Fruit fly (Drosophila melanogaster) whole organism, embryonic: ENCODE data around the gene HUWE1.

Experiments used
- Ada2b ChIP-seq: fragments of 200-800 bp; sonication (Bioruptor generic); IDR thresholded peaks from 2 replicates; pipeline ENCODE4 v1.3.6; 2022; ENCODE audit warnings: missing biosample characterization, missing genetic modification characterization
- CG10321 ChIP-seq: fragments of 200-800 bp; sonication (Bioruptor generic); IDR thresholded peaks from 2 replicates; pipeline ENCODE4 v1.3.6; 2022; ENCODE audit warnings: missing biosample characterization, missing genetic modification characterization
- CG12071 ChIP-seq: fragments of 200-800 bp; sonication (Bioruptor generic); optimal IDR thresholded peaks from 3 replicates; lab custom pipeline; 2018; ENCODE audit warnings: missing biosample characterization, mild to moderate bottlenecking, missing genetic modification characterization
- CG13287 ChIP-seq: fragments of 200-800 bp; sonication (Bioruptor generic); IDR thresholded peaks from 2 replicates; pipeline ENCODE4 v1.3.6; 2022; ENCODE audit warnings: missing biosample characterization, missing genetic modification characterization; ENCODE audit not compliant: partially characterized antibody
- CG13424 ChIP-seq: fragments of 200-800 bp; sonication (Bioruptor generic); optimal IDR thresholded peaks from 2 replicates; lab custom pipeline; 2019; ENCODE audit warnings: missing biosample characterization, mild to moderate bottlenecking, missing genetic modification characterization, moderate library complexity
- CG1529 ChIP-seq: fragments of 200-800 bp; sonication (Bioruptor generic); optimal IDR thresholded peaks from 3 replicates; lab custom pipeline; 2018; ENCODE audit warnings: missing biosample characterization, missing genetic modification characterization
- CG15514 ChIP-seq: fragments of 200-800 bp; sonication (Bioruptor generic); optimal IDR thresholded peaks from 3 replicates; lab custom pipeline; 2017; ENCODE audit warnings: missing biosample characterization, missing genetic modification characterization, mild to moderate bottlenecking, moderate library complexity, missing genetic modification reagents
- CG17186 ChIP-seq: fragments of 200-800 bp; sonication (Bioruptor generic); optimal IDR thresholded peaks from 3 replicates; lab custom pipeline; 2017; ENCODE audit warnings: missing biosample characterization, missing genetic modification reagents, missing genetic modification characterization
- CG17328 ChIP-seq: fragments of 200-800 bp; sonication (Bioruptor generic); IDR thresholded peaks from 2 replicates; pipeline ENCODE4 v1.3.6; 2022; ENCODE audit warnings: missing biosample characterization, missing genetic modification characterization
- CG17829 ChIP-seq: fragments of 200-800 bp; optimal IDR thresholded peaks from 2 replicates; lab custom pipeline; 2019; ENCODE audit warnings: missing biosample characterization, mild to moderate bottlenecking, missing genetic modification characterization, moderate library complexity
- CG18764 ChIP-seq: fragments of 200-800 bp; sonication (Bioruptor generic); optimal IDR thresholded peaks from 3 replicates; lab custom pipeline; 2016; ENCODE audit warnings: missing biosample characterization, missing genetic modification characterization
- CG2712 ChIP-seq: fragments of 200-800 bp; optimal IDR thresholded peaks from 3 replicates; lab custom pipeline; 2019; ENCODE audit warnings: missing biosample characterization, mild to moderate bottlenecking, missing genetic modification characterization, moderate library complexity
- CG43689 ChIP-seq: fragments of 200-800 bp; sonication (Bioruptor generic); IDR thresholded peaks from 2 replicates; pipeline ENCODE4 v1.3.6; 2022; ENCODE audit warnings: missing biosample characterization, missing genetic modification characterization
- CG4707 ChIP-seq: fragments of 200-800 bp; sonication (Bioruptor generic); optimal IDR thresholded peaks from 2 replicates; lab custom pipeline; 2018; ENCODE audit warnings: missing biosample characterization, mild to moderate bottlenecking, missing genetic modification characterization, moderate library complexity
- CG5180 ChIP-seq: fragments of 200-800 bp; sonication (Bioruptor generic); optimal IDR thresholded peaks from 3 replicates; lab custom pipeline; 2017; ENCODE audit warnings: missing biosample characterization, missing genetic modification characterization, mild to moderate bottlenecking, moderate library complexity, missing genetic modification reagents
- CG6689 ChIP-seq: fragments of 200-800 bp; sonication (Bioruptor generic); IDR thresholded peaks from 2 replicates; pipeline ENCODE4 v1.3.6; 2022; ENCODE audit warnings: missing biosample characterization, missing genetic modification characterization
- CG7839 ChIP-seq: fragments of 200-800 bp; sonication (Bioruptor generic); optimal IDR thresholded peaks from 3 replicates; lab custom pipeline; 2018; ENCODE audit warnings: missing biosample characterization, mild to moderate bottlenecking, missing genetic modification characterization, moderate library complexity
- CG8281 ChIP-seq: fragments of 200-800 bp; sonication (Bioruptor generic); optimal IDR thresholded peaks from 2 replicates; lab custom pipeline; 2018; ENCODE audit warnings: missing biosample characterization, mild to moderate bottlenecking, missing genetic modification characterization, moderate library complexity
- CG8765 ChIP-seq: fragments of 200-800 bp; sonication (Bioruptor generic); IDR thresholded peaks from 2 replicates; pipeline ENCODE4 v1.3.6; 2022; ENCODE audit warnings: missing biosample characterization, missing genetic modification characterization
- Chrac-16 ChIP-seq: fragments of 200-800 bp; sonication (Bioruptor generic); optimal IDR thresholded peaks from 3 replicates; lab custom pipeline; 2016; ENCODE audit warnings: missing biosample characterization, missing genetic modification characterization
- CoRest ChIP-seq: fragments of 200-800 bp; sonication (Bioruptor generic); optimal IDR thresholded peaks from 3 replicates; lab custom pipeline; 2018; ENCODE audit warnings: missing biosample characterization, mild to moderate bottlenecking, missing genetic modification characterization, moderate library complexity
- Deaf1 ChIP-seq: fragments of 200-800 bp; optimal IDR thresholded peaks from 3 replicates; lab custom pipeline; 2019; ENCODE audit warnings: missing biosample characterization, mild to moderate bottlenecking, missing genetic modification characterization, moderate library complexity
- Dip2 ChIP-seq: fragments of 200-800 bp; sonication (Bioruptor generic); IDR thresholded peaks from 2 replicates; pipeline ENCODE4 v1.3.6; 2022; ENCODE audit warnings: missing biosample characterization, missing genetic modification characterization
- Dip3 ChIP-seq: fragments of 200-800 bp; sonication (Bioruptor generic); optimal IDR thresholded peaks from 3 replicates; lab custom pipeline; 2016; ENCODE audit warnings: missing biosample characterization, missing genetic modification characterization
- Hr39 ChIP-seq: fragments of >200 bp; optimal IDR thresholded peaks from 2 replicates; lab custom pipeline; 2017
- Nf-YA ChIP-seq: fragments of 200-800 bp; sonication (Bioruptor generic); IDR thresholded peaks from 2 replicates; pipeline ENCODE4 v1.3.6; 2022; ENCODE audit warnings: missing biosample characterization, missing genetic modification characterization
- Nf-YB ChIP-seq: fragments of 200-800 bp; sonication (Bioruptor generic); optimal IDR thresholded peaks from 3 replicates; lab custom pipeline; 2019; ENCODE audit warnings: missing biosample characterization, mild to moderate bottlenecking, missing genetic modification characterization, moderate library complexity
- NfI ChIP-seq: fragments of 200-800 bp; sonication (Bioruptor generic); optimal IDR thresholded peaks from 3 replicates; lab custom pipeline; 2018; ENCODE audit warnings: missing biosample characterization, mild to moderate bottlenecking, missing genetic modification characterization, moderate library complexity
- Sox102F ChIP-seq: fragments of 200-800 bp; sonication (Bioruptor generic); optimal IDR thresholded peaks from 2 replicates; lab custom pipeline; 2018; ENCODE audit warnings: missing biosample characterization, mild to moderate bottlenecking, missing genetic modification characterization, moderate library complexity
- Trl ChIP-seq, 3 experiments: fragments of >200 bp in 2 of 3; fragments of 200-800 bp in 1 of 3; sonication (Bioruptor generic) in 1 of 3; optimal IDR thresholded peaks; 2 replicates in 1 of 3; 3 replicates in 2 of 3; lab custom pipeline; 2016 to 2017; ENCODE audit warnings: missing biosample characterization in 1 of 3, missing genetic modification characterization in 1 of 3
- Usf ChIP-seq: fragments of 200-800 bp; sonication (Bioruptor generic); optimal IDR thresholded peaks from 2 replicates; lab custom pipeline; 2017; ENCODE audit warnings: missing genotype, missing biosample characterization, missing genetic modification characterization
- ara ChIP-seq: fragments of 200-800 bp; sonication (Bioruptor generic); IDR thresholded peaks from 2 replicates; pipeline ENCODE4 v1.3.6; 2022; ENCODE audit warnings: missing biosample characterization, missing genetic modification characterization
- bbx ChIP-seq: fragments of 200-800 bp; sonication (Bioruptor generic); IDR thresholded peaks from 2 replicates; pipeline ENCODE4 v1.3.6; 2022; ENCODE audit warnings: missing biosample characterization, missing genetic modification characterization; ENCODE audit not compliant: partially characterized antibody
- bigmax ChIP-seq: fragments of 200-800 bp; sonication (Bioruptor generic); optimal IDR thresholded peaks from 2 replicates; lab custom pipeline; 2018; ENCODE audit warnings: missing biosample characterization, mild to moderate bottlenecking, missing genetic modification characterization
- croc ChIP-seq: fragments of 200-800 bp; sonication (Bioruptor generic); conservative IDR thresholded peaks from 3 replicates; pipeline ENCODE4 v1.3.6; 2022; ENCODE audit warnings: missing biosample characterization, missing genetic modification characterization
- en ChIP-seq: fragments of 200-800 bp; sonication (Bioruptor generic); optimal IDR thresholded peaks from 2 replicates; lab custom pipeline; 2016; ENCODE audit warnings: missing biosample characterization, missing genetic modification characterization
- ewg ChIP-seq: fragments of 200-800 bp; sonication (Bioruptor generic); optimal IDR thresholded peaks from 3 replicates; lab custom pipeline; 2017; ENCODE audit warnings: mild to moderate bottlenecking, missing biosample characterization, missing genetic modification reagents, missing genetic modification characterization
- fd102C ChIP-seq: fragments of 200-800 bp; sonication (Bioruptor generic); optimal IDR thresholded peaks from 2 replicates; lab custom pipeline; 2018; ENCODE audit warnings: missing biosample characterization, mild to moderate bottlenecking, missing genetic modification characterization, moderate library complexity
- fu2 ChIP-seq: fragments of 200-800 bp; sonication (Bioruptor generic); optimal IDR thresholded peaks from 2 replicates; lab custom pipeline; 2016; ENCODE audit warnings: missing biosample characterization, missing genetic modification characterization
- gcm ChIP-seq: fragments of 200-800 bp; sonication (Bioruptor generic); optimal IDR thresholded peaks from 2 replicates; lab custom pipeline; 2019; ENCODE audit warnings: missing biosample characterization, mild to moderate bottlenecking, missing genetic modification characterization, moderate library complexity
- h ChIP-seq: fragments of >200 bp; optimal IDR thresholded peaks from 2 replicates; lab custom pipeline; 2017
- hth ChIP-seq: fragments of >200 bp; optimal IDR thresholded peaks from 2 replicates; lab custom pipeline; 2017; ENCODE audit warnings: inconsistent platforms
- jigr1 ChIP-seq: fragments of 200-800 bp; sonication (Bioruptor generic); IDR thresholded peaks from 3 replicates; pipeline ENCODE4 v1.3.6; 2022; ENCODE audit warnings: missing biosample characterization, missing genetic modification characterization
- nerfin-1 ChIP-seq: fragments of 200-800 bp; sonication (Bioruptor generic); optimal IDR thresholded peaks from 3 replicates; lab custom pipeline; 2019; ENCODE audit warnings: missing biosample characterization, mild to moderate bottlenecking, missing genetic modification characterization, moderate library complexity
- nom ChIP-seq: fragments of 200-800 bp; sonication (Bioruptor generic); optimal IDR thresholded peaks from 2 replicates; lab custom pipeline; 2017; ENCODE audit warnings: missing biosample characterization, missing genetic modification characterization, mild to moderate bottlenecking, moderate library complexity, missing genetic modification reagents
- psq ChIP-seq: fragments of 200-800 bp; sonication (Bioruptor generic); optimal IDR thresholded peaks from 2 replicates; lab custom pipeline; 2017; ENCODE audit warnings: missing biosample characterization, missing genetic modification characterization
- ranshi ChIP-seq: fragments of 200-800 bp; sonication (Bioruptor generic); IDR thresholded peaks from 2 replicates; pipeline ENCODE4 v1.3.6; 2022; ENCODE audit warnings: missing biosample characterization, missing genetic modification characterization
- row ChIP-seq: fragments of 200-800 bp; sonication (Bioruptor generic); IDR thresholded peaks from 3 replicates; pipeline ENCODE4 v1.3.6; 2022; ENCODE audit warnings: missing biosample characterization, missing genetic modification characterization
- sqz ChIP-seq: fragments of 200-800 bp; sonication (Bioruptor generic); optimal IDR thresholded peaks from 3 replicates; lab custom pipeline; 2018; ENCODE audit warnings: missing biosample characterization, mild to moderate bottlenecking, missing genetic modification characterization
- tgo ChIP-seq: fragments of 200-800 bp; sonication (Bioruptor generic); IDR thresholded peaks from 3 replicates; pipeline ENCODE4 v1.3.6; 2022; ENCODE audit warnings: missing biosample characterization, missing genetic modification characterization
- tx ChIP-seq: fragments of 200-800 bp; sonication (Bioruptor generic); optimal IDR thresholded peaks from 2 replicates; lab custom pipeline; 2016; ENCODE audit warnings: missing biosample characterization, missing genetic modification characterization

The HUWE1 gene

dm6 chrX:15703720-15704206 is 8.7 kb upstream of the HUWE1 start, which contains the start of the genes Pis and Hap40 (continued):
- no peak for TF ChIP-seq CG4707 (GFP tag; lab: Kevin White, UChicago)
- TF ChIP-seq CG8281 (tag; lab: Kevin White, UChicago) = peak; percentile 37
- TF ChIP-seq tgo (GFP tag; lab: Robert Waterston, UW) = peak; percentile 78
- TF ChIP-seq CG17186 = peak; percentile 10
- TF ChIP-seq Usf (GFP tag; lab: Kevin White, UChicago) = peak; percentile 55
- TF ChIP-seq sqz (GFP tag; lab: Kevin White, UChicago) = no peak
- TF ChIP-seq CG6689 (GFP tag; lab: Robert Waterston, UW) = peak; percentile 78
- no peak for TF ChIP-seq CG5180 (GFP tag; lab: Kevin White, UChicago)
- peak; percentile 18 for TF ChIP-seq gcm (GFP tag; lab: Kevin White, UChicago)
- peak; percentile 74 for TF ChIP-seq Chrac-16
- TF ChIP-seq CG43689 = no peak
- TF ChIP-seq CG17829 (tag; lab: Kevin White, UChicago) = peak; percentile 80
- no peak; the same call in 2 of the 3 replicates for TF ChIP-seq jigr1 (GFP tag; lab: Robert Waterston, UW)
- 0 out of 2 replicates have a peak, but pooled peaks have one; percentile 65 for TF ChIP-seq ranshi (GFP tag; lab: Robert Waterston, UW)
- peak; percentile 60 for TF ChIP-seq fu2 (GFP tag; lab: Kevin White, UChicago)
- TF ChIP-seq Dip2 (GFP tag; lab: Robert Waterston, UW) = no peak
- no peak for TF ChIP-seq CG8765 (GFP tag; lab: Robert Waterston, UW)
- no peak for TF ChIP-seq CG10321 (GFP tag; lab: Robert Waterston, UW)
- peak; percentile 82 for TF ChIP-seq CG13424 (tag; lab: Kevin White, UChicago)
- TF ChIP-seq Nf-YA = no peak
- no peak for TF ChIP-seq ara (GFP tag; lab: Robert Waterston, UW)
- peak; percentile 43 for TF ChIP-seq tx (GFP tag; lab: Kevin White, UChicago)
- TF ChIP-seq CG7839 (tag; lab: Kevin White, UChicago) = peak; percentile 82
- no peak for TF ChIP-seq hth (lab: Kevin White, UChicago)
- peak; percentile 93 for TF ChIP-seq row
- TF ChIP-seq nerfin-1 (tag; lab: Kevin White, UChicago) = peak; percentile 54
- peak; percentile 23 for TF ChIP-seq Deaf1
- TF ChIP-seq CoRest (tag; lab: Kevin White, UChicago) = peak; percentile 90
- TF ChIP-seq Sox102F (GFP tag; lab: Kevin White, UChicago) = no peak
- no peak for TF ChIP-seq nom (GFP tag; lab: Kevin White, UChicago)
- TF ChIP-seq CG15514 (GFP tag; lab: Kevin White, UChicago) = peak; percentile 47
- TF ChIP-seq en (GFP tag; lab: Kevin White, UChicago) = no peak
- peak; percentile 70; the same call in 2 of the 3 replicates for TF ChIP-seq croc (GFP tag; lab: Robert Waterston, UW)
- no peak for TF ChIP-seq fd102C (GFP tag; lab: Kevin White, UChicago)
- TF ChIP-seq Nf-YB (GFP tag; lab: Kevin White, UChicago) = peak; percentile 29
- TF ChIP-seq Hr39 (lab: Kevin White, UChicago) = no peak
- peak; percentile 35 for TF ChIP-seq CG1529 (GFP tag; lab: Kevin White, UChicago)
- TF ChIP-seq Dip3 = peak; percentile 45
- TF ChIP-seq CG17328 = 0 out of 2 replicates have a peak, but pooled peaks have one; percentile 39
- TF ChIP-seq bigmax (GFP tag; lab: Kevin White, UChicago) = no peak
- TF ChIP-seq psq (GFP tag; lab: Kevin White, UChicago) = peak; percentile 25
- TF ChIP-seq CG18764 (GFP tag; lab: Kevin White, UChicago) = peak; percentile 43
- peak; percentile 77 for TF ChIP-seq CG2712 (tag; lab: Kevin White, UChicago)
- TF ChIP-seq Ada2b = peak; percentile 59
- no peak for TF ChIP-seq Trl (optimal IDR thresholded peaks at IDR 0.05; lab: Kevin White, UChicago)
- no peak for TF ChIP-seq Trl (GFP tag; optimal IDR thresholded peaks at IDR 0.05; lab: Kevin White, UChicago)
- TF ChIP-seq h (lab: Kevin White, UChicago) = no peak
- no peak for TF ChIP-seq bbx
- peak; percentile 40 for TF ChIP-seq ewg (GFP tag; lab: Kevin White, UChicago)
- no peak for TF ChIP-seq CG12071 (GFP tag; lab: Kevin White, UChicago)
- TF ChIP-seq CG13287 (GFP tag; lab: Robert Waterston, UW) = no peak
- TF ChIP-seq NfI (GFP tag; lab: Kevin White, UChicago) = peak; percentile 72
